Fruit fly (Drosophila melanogaster) S2 (cell line): Measurements from ENCODE around the gene CG31231.

Source experiments
- CG8478 ChIP-seq: fragments of >200 bp; optimal IDR thresholded peaks from 2 replicates; lab custom pipeline; 2018
- CTCF ChIP-seq, 2 experiments: fragments of >200 bp; optimal IDR thresholded peaks; 2 replicates each; lab custom pipeline; 2018

Gene CG31231

DNA sequence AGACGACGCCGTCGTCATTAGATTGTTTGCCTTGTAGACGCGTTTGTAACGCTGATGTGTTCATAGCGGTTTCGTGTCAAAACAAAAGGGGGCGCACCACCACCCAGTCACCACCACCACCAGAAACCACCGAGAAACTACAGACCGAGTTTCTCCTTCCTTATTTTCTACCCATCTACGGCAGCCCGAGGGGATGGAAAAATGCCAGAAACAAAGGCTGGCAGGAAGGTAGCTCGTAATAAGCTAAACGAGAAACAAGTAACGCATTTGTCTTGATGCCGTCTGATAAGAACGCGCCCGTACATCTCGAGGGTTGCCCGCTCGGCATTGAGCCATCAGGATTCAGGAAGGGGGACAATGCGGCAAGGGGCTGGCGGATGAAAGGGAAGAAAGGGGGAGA lies 42.3 kb downstream of the CG31231 start:
- no peak for TF ChIP-seq CTCF (optimal IDR thresholded peaks at IDR 0.05; lab: Kevin White, UChicago)
- no peak for TF ChIP-seq CG8478
